Worm (Caenorhabditis elegans) whole organism, young adult: ENCODE measurements around the gene Y54B9A.1.

ENCODE experiments used
- B0019.2 ChIP-seq: fragments of 200-800 bp; sonication (Bioruptor generic); conservative IDR thresholded peaks from 2 replicates; pipeline ENCODE4 v1.3.6; 2022; ENCODE audit warnings: missing genetic modification reagents, missing genetic modification characterization, missing compliant biosample characterization
- B0261.1 ChIP-seq: sonication (generic microtip); optimal IDR thresholded peaks from 2 replicates; lab custom pipeline; 2016; ENCODE audit warnings: mild to moderate bottlenecking, missing genetic modification characterization, moderate library complexity, missing compliant biosample characterization
- C06A6.2 ChIP-seq: fragments of 200-800 bp; sonication (Bioruptor generic); conservative IDR thresholded peaks from 2 replicates; pipeline ENCODE4 v1.3.6; 2022; ENCODE audit warnings: missing genetic modification characterization, missing compliant biosample characterization
- C17E4.6 ChIP-seq: fragments of 200-800 bp; sonication (Bioruptor generic); IDR thresholded peaks from 2 replicates; pipeline ENCODE4 v1.3.6; 2022; ENCODE audit warnings: missing genetic modification reagents, missing genetic modification characterization, missing compliant biosample characterization
- F33H1.4 ChIP-seq: fragments of 200-800 bp; sonication (Bioruptor generic); IDR thresholded peaks from 2 replicates; pipeline ENCODE4 v1.3.6; 2022; ENCODE audit warnings: missing genetic modification reagents, missing genetic modification characterization, missing compliant biosample characterization
- F55B11.4 ChIP-seq: sonication (generic microtip); optimal IDR thresholded peaks from 2 replicates; lab custom pipeline; 2016; ENCODE audit warnings: missing compliant biosample characterization, missing genetic modification characterization, borderline replicate concordance; ENCODE audit not compliant: insufficient read depth
- K12H6.12 ChIP-seq: fragments of 200-800 bp; sonication (Bioruptor generic); optimal IDR thresholded peaks from 2 replicates; lab custom pipeline; 2018; ENCODE audit warnings: mild to moderate bottlenecking, missing genetic modification characterization, missing compliant biosample characterization
- T26A5.8 ChIP-seq: sonication (generic microtip); optimal IDR thresholded peaks from 2 replicates; lab custom pipeline; 2016; ENCODE audit warnings: missing genetic modification characterization, missing compliant biosample characterization
- Y53F4B.3 ChIP-seq: fragments of 200-800 bp; sonication (Bioruptor generic); IDR thresholded peaks from 2 replicates; pipeline ENCODE4 v1.3.6; 2022; ENCODE audit warnings: missing genetic modification reagents, missing genetic modification characterization, missing compliant biosample characterization
- Y95B8A.8 ChIP-seq: fragments of 200-800 bp; sonication (Bioruptor generic); IDR thresholded peaks from 2 replicates; pipeline ENCODE4 v1.3.6; 2022; ENCODE audit warnings: missing genetic modification reagents, missing genetic modification characterization, missing compliant biosample characterization
- akir-1 ChIP-seq: fragments of 200-800 bp; sonication (Bioruptor generic); optimal IDR thresholded peaks from 2 replicates; lab custom pipeline; 2018; ENCODE audit warnings: mild to moderate bottlenecking, missing genetic modification characterization, moderate library complexity, missing compliant biosample characterization
- aptf-2 ChIP-seq: fragments of 200-800 bp; sonication (Bioruptor generic); conservative IDR thresholded peaks from 2 replicates; pipeline ENCODE4 v1.3.6; 2022; ENCODE audit warnings: missing genetic modification reagents, missing genetic modification characterization, missing compliant biosample characterization
- bed-1 ChIP-seq: fragments of 200-800 bp; sonication (Bioruptor generic); IDR thresholded peaks from 2 replicates; pipeline ENCODE4 v1.3.6; 2022; ENCODE audit warnings: missing genetic modification reagents, missing genetic modification characterization, missing compliant biosample characterization
- cebp-1 ChIP-seq, 2 experiments: fragments of 200-800 bp in 1 of 2; sonication (Bioruptor generic) in 1 of 2; sonication (generic microtip) in 1 of 2; IDR thresholded peaks in 1 of 2; optimal IDR thresholded peaks in 1 of 2; 2 replicates each; pipeline versions ENCODE4 v1.3.6 to Lab custom; 2017 to 2022; ENCODE audit warnings: missing compliant biosample characterization in 2 of 2, missing genetic modification characterization in 2 of 2, mild to moderate bottlenecking in 1 of 2, missing genetic modification reagents in 1 of 2, moderate library complexity in 1 of 2
- ceh-40 ChIP-seq: fragments of 200-800 bp; sonication (Bioruptor generic); IDR thresholded peaks from 2 replicates; pipeline ENCODE4 v1.3.6; 2022; ENCODE audit warnings: missing genetic modification characterization, missing compliant biosample characterization
- ceh-91 ChIP-seq: fragments of 200-800 bp; sonication (Bioruptor generic); IDR thresholded peaks from 2 replicates; pipeline ENCODE4 v1.3.6; 2022; ENCODE audit warnings: missing genetic modification reagents, missing genetic modification characterization, missing compliant biosample characterization
- dpff-1 ChIP-seq: sonication (generic microtip); optimal IDR thresholded peaks from 2 replicates; lab custom pipeline; 2017; ENCODE audit warnings: mild to moderate bottlenecking, missing genetic modification characterization, missing compliant biosample characterization
- him-1 ChIP-seq: sonication (generic microtip); optimal IDR thresholded peaks from 2 replicates; lab custom pipeline; 2016; ENCODE audit warnings: missing genotype, missing genetic modification reagents, missing genetic modification characterization, missing compliant biosample characterization
- hsf-1 ChIP-seq: fragments of 200-800 bp; sonication (Bioruptor generic); IDR thresholded peaks from 2 replicates; pipeline ENCODE4 v1.3.6; 2022; ENCODE audit warnings: missing genetic modification reagents, missing genetic modification characterization, missing compliant biosample characterization
- let-526 ChIP-seq: fragments of 200-800 bp; sonication (Bioruptor generic); IDR thresholded peaks from 2 replicates; pipeline ENCODE4 v1.3.6; 2022; ENCODE audit warnings: missing genetic modification reagents, missing genetic modification characterization, missing compliant biosample characterization
- let-607 ChIP-seq, 2 experiments: fragments of 200-800 bp in 1 of 2; sonication (Bioruptor generic) in 1 of 2; sonication (generic microtip) in 1 of 2; optimal IDR thresholded peaks; 2 replicates each; lab custom pipeline; 2016 to 2018; ENCODE audit warnings: mild to moderate bottlenecking in 2 of 2, missing compliant biosample characterization in 2 of 2, missing genetic modification characterization in 2 of 2, moderate library complexity in 2 of 2, missing genotype in 1 of 2
- lin-54 ChIP-seq: fragments of 200-800 bp; sonication (Bioruptor generic); optimal IDR thresholded peaks from 2 replicates; lab custom pipeline; 2018; ENCODE audit warnings: mild to moderate bottlenecking, missing genetic modification characterization, missing compliant biosample characterization
- lsl-1 ChIP-seq: fragments of 200-800 bp; sonication (Bioruptor generic); optimal IDR thresholded peaks from 2 replicates; lab custom pipeline; 2018; ENCODE audit warnings: mild to moderate bottlenecking, missing genetic modification characterization, moderate library complexity, missing compliant biosample characterization
- madf-10 ChIP-seq: sonication (generic microtip); optimal IDR thresholded peaks from 2 replicates; lab custom pipeline; 2016; ENCODE audit warnings: mild to moderate bottlenecking, missing genetic modification characterization, missing compliant biosample characterization
- madf-8 ChIP-seq: fragments of 200-800 bp; sonication (Bioruptor generic); conservative IDR thresholded peaks from 2 replicates; pipeline ENCODE4 v1.3.6; 2022; ENCODE audit warnings: missing genetic modification reagents, missing genetic modification characterization, missing compliant biosample characterization
- mcd-1 ChIP-seq: fragments of 200-800 bp; sonication (Bioruptor generic); IDR thresholded peaks from 2 replicates; pipeline ENCODE4 v1.3.6; 2022; ENCODE audit warnings: missing genetic modification reagents, missing genetic modification characterization, missing compliant biosample characterization
- mes-4 ChIP-seq: sonication (generic microtip); optimal IDR thresholded peaks from 2 replicates; lab custom pipeline; 2016; ENCODE audit warnings: missing genotype, missing genetic modification characterization, missing compliant biosample characterization
- mxl-1 ChIP-seq: sonication (generic microtip); optimal IDR thresholded peaks from 2 replicates; lab custom pipeline; 2016; ENCODE audit warnings: missing genetic modification characterization, missing compliant biosample characterization
- nfya-2 ChIP-seq: fragments of 200-800 bp; sonication (Bioruptor generic); IDR thresholded peaks from 2 replicates; pipeline ENCODE4 v1.3.6; 2022; ENCODE audit warnings: missing genetic modification reagents, missing genetic modification characterization, missing compliant biosample characterization
- nhr-120 ChIP-seq: fragments of 200-800 bp; sonication (Bioruptor generic); IDR thresholded peaks from 2 replicates; pipeline ENCODE4 v1.3.6; 2022; ENCODE audit warnings: missing genetic modification characterization, missing compliant biosample characterization
- nhr-80 ChIP-seq: sonication (generic microtip); optimal IDR thresholded peaks from 2 replicates; lab custom pipeline; 2016; ENCODE audit warnings: missing genetic modification characterization, missing compliant biosample characterization
- snpc-1.1 ChIP-seq: sonication (generic microtip); optimal IDR thresholded peaks from 2 replicates; lab custom pipeline; 2017; ENCODE audit warnings: missing genetic modification characterization, mild to moderate bottlenecking, missing compliant biosample characterization, antibody characterized with exemption, moderate library complexity, missing genotype, missing genetic modification reagents; ENCODE audit not compliant: insufficient read depth
- snpc-1.3 ChIP-seq: sonication (generic microtip); optimal IDR thresholded peaks from 2 replicates; lab custom pipeline; 2017; ENCODE audit warnings: missing genetic modification characterization, mild to moderate bottlenecking, missing compliant biosample characterization, antibody characterized with exemption, moderate library complexity, missing genotype, missing genetic modification reagents; ENCODE audit not compliant: insufficient read depth
- snpc-4 ChIP-seq, 5 experiments: fragments of 150-350 bp in 1 of 5; sonication (generic microtip) in 4 of 5; optimal IDR thresholded peaks; 2 replicates each; lab custom pipeline; 2014 to 2018; ENCODE audit warnings: missing genetic modification characterization in 5 of 5, missing biosample characterization in 3 of 5, antibody characterized with exemption in 2 of 5, mild to moderate bottlenecking in 2 of 5, missing compliant biosample characterization in 2 of 5, missing genotype in 2 of 5, moderate library complexity in 2 of 5, missing genetic modification reagents in 1 of 5
- tbp1 ChIP-seq: fragments of 200-800 bp; sonication (Bioruptor generic); optimal IDR thresholded peaks from 2 replicates; lab custom pipeline; 2018; ENCODE audit warnings: mild to moderate bottlenecking, missing genetic modification characterization, missing compliant biosample characterization
- ztf-18 ChIP-seq: sonication (generic microtip); optimal IDR thresholded peaks from 2 replicates; lab custom pipeline; 2016; ENCODE audit warnings: missing genotype, mild to moderate bottlenecking, missing genetic modification characterization, missing compliant biosample characterization

The Y54B9A.1 gene

ce11 chrV:9443109-9443508 lies 3.8 kb upstream of the Y54B9A.1 start:
- peak; percentile 63 for TF ChIP-seq nhr-80 (tag; lab: Kevin White, UChicago)
- TF ChIP-seq let-607 (tag; optimal IDR thresholded peaks at IDR 0.05; lab: Kevin White, UChicago), result no peak

ce11 chrV:9442471-9442870 lies 3.1 kb upstream of the Y54B9A.1 start:
- TF ChIP-seq lsl-1 (GFP tag; lab: Kevin White, UChicago) (no peak), cebp-1 (GFP tag; IDR thresholded peaks at IDR 0.05; lab: Robert Waterston, UW) (no peak), cebp-1 (tag; optimal IDR thresholded peaks at IDR 0.05; lab: Kevin White, UChicago) (peak; percentile 23), madf-10 (no peak)
- TF ChIP-seq, all 124 proteins: peak for 1

ce11 chrV:9441046-9441445 lies 1.7 kb upstream of the Y54B9A.1 start:
- TF ChIP-seq mes-4 (tag; lab: Kevin White, UChicago), result no peak
- no peak for TF ChIP-seq ceh-91
- no peak for TF ChIP-seq ztf-18
- TF ChIP-seq ceh-40 (GFP tag; lab: Robert Waterston, UW), result no peak
- no peak for TF ChIP-seq B0019.2 (GFP tag; lab: Robert Waterston, UW)
- no peak for TF ChIP-seq let-526 (GFP tag; lab: Robert Waterston, UW)
- no peak for TF ChIP-seq nfya-2 (GFP tag; lab: Robert Waterston, UW)
- no peak for TF ChIP-seq Y95B8A.8 (GFP tag; lab: Robert Waterston, UW)
- no peak for TF ChIP-seq dpff-1 (tag; lab: Kevin White, UChicago)
- TF ChIP-seq K12H6.12 (tag; lab: Kevin White, UChicago), result no peak

ce11 chrV:9440003-9440319 lies 612 bp upstream of the Y54B9A.1 start:
- TF ChIP-seq mes-4 (tag; lab: Kevin White, UChicago) (no peak), him-1 (tag; lab: Kevin White, UChicago) (peak; percentile 36), ztf-18 (peak; percentile 22), mcd-1 (GFP tag; lab: Robert Waterston, UW) (0 out of 2 replicates have a peak, but pooled peaks have one; percentile 48), snpc-4 (GFP tag; optimal IDR thresholded peaks at IDR 0.05; lab: Kevin White, UChicago) (peak; percentile 83), snpc-4 (tag; optimal IDR thresholded peaks at IDR 0.05; lab: Kevin White, UChicago) (peak; percentile 42 to 91 (median 76)), lin-54 (GFP tag; lab: Kevin White, UChicago) (peak; percentile 20), snpc-1.1 (tag; lab: Kevin White, UChicago) (peak; percentile 89), tbp1 (GFP tag; lab: Kevin White, UChicago) (peak; percentile 57), snpc-1.3 (tag; lab: Kevin White, UChicago) (peak; percentile 1), madf-8 (GFP tag; lab: Robert Waterston, UW) (0 out of 2 replicates have a peak, but pooled peaks have one; percentile 3), lsl-1 (GFP tag; lab: Kevin White, UChicago) (peak; percentile 84), C06A6.2 (GFP tag; lab: Robert Waterston, UW) (no peak), nhr-120 (no peak), akir-1 (GFP tag; lab: Kevin White, UChicago) (no peak)

- peak; percentile 92 for TF ChIP-seq hsf-1 (GFP tag; lab: Robert Waterston, UW)
- TF ChIP-seq, all 124 proteins: peak for 1; not testable (repeated sequence) for 123
These were observed 720 bp downstream of the Y54B9A.1 start for ce11 chrV:9438629-9439028.

ce11 chrV:9427075-9427474 lies 12.3 kb downstream of the Y54B9A.1 start, which contains the start of gene F36D4.6:
F36D4.6 (minus strand) TSS chrV:9427175.
- TF ChIP-seq madf-10 (no peak), B0261.1 (tag; lab: Kevin White, UChicago) (no peak), ceh-91 (no peak), F55B11.4 (tag; lab: Kevin White, UChicago) (no peak), F33H1.4 (GFP tag; lab: Robert Waterston, UW) (no peak), Y53F4B.3 (no peak), let-607 (tag; optimal IDR thresholded peaks at IDR 0.05; lab: Kevin White, UChicago) (no peak), nfya-2 (GFP tag; lab: Robert Waterston, UW) (no peak), bed-1 (GFP tag; lab: Robert Waterston, UW) (no peak), akir-1 (GFP tag; lab: Kevin White, UChicago) (no peak), C17E4.6 (GFP tag; lab: Robert Waterston, UW) (no peak), T26A5.8 (tag; lab: Kevin White, UChicago) (no peak), aptf-2 (GFP tag; lab: Robert Waterston, UW) (no peak), mxl-1 (tag; lab: Kevin White, UChicago) (no peak)
- TF ChIP-seq, all 124 proteins: peak for 0
